Fruit fly (Drosophila melanogaster) whole organism, embryonic: ENCODE results near the gene FeCH.

ENCODE experiments used
- Abd-B ChIP-seq: fragments of 200-800 bp; sonication (Bioruptor generic); optimal IDR thresholded peaks from 2 replicates; lab custom pipeline; 2018; ENCODE audit warnings: missing biosample characterization, mild to moderate bottlenecking, missing genetic modification characterization, moderate library complexity
- Antp ChIP-seq: fragments of 200-800 bp; sonication (Bioruptor generic); optimal IDR thresholded peaks from 3 replicates; lab custom pipeline; 2016; ENCODE audit warnings: missing biosample characterization, missing genetic modification characterization
- CG10654 ChIP-seq: fragments of 200-800 bp; sonication (Bioruptor generic); optimal IDR thresholded peaks from 2 replicates; lab custom pipeline; 2016; ENCODE audit warnings: missing biosample characterization, missing genetic modification characterization
- CG11085 ChIP-seq: fragments of 200-800 bp; sonication (Bioruptor generic); IDR thresholded peaks from 2 replicates; pipeline ENCODE4 v1.3.6; 2022; ENCODE audit warnings: missing biosample characterization, missing genetic modification characterization
- CG11560 ChIP-seq: fragments of 200-800 bp; sonication (Bioruptor generic); IDR thresholded peaks from 3 replicates; pipeline ENCODE4 v1.3.6; 2022; ENCODE audit warnings: missing biosample characterization, missing genetic modification characterization
- CG12155 ChIP-seq: fragments of 200-800 bp; sonication (Bioruptor generic); optimal IDR thresholded peaks from 3 replicates; lab custom pipeline; 2016; ENCODE audit warnings: missing biosample characterization, missing genetic modification characterization
- CG12942 ChIP-seq: fragments of 200-800 bp; sonication (Bioruptor generic); optimal IDR thresholded peaks from 3 replicates; lab custom pipeline; 2016; ENCODE audit warnings: missing biosample characterization, missing genetic modification characterization
- CG13424 ChIP-seq: fragments of 200-800 bp; sonication (Bioruptor generic); optimal IDR thresholded peaks from 2 replicates; lab custom pipeline; 2019; ENCODE audit warnings: missing biosample characterization, mild to moderate bottlenecking, missing genetic modification characterization, moderate library complexity
- CG2116 ChIP-seq: fragments of 200-800 bp; sonication (Bioruptor generic); optimal IDR thresholded peaks from 3 replicates; lab custom pipeline; 2018; ENCODE audit warnings: missing biosample characterization, mild to moderate bottlenecking, missing genetic modification characterization
- CG2199 ChIP-seq: fragments of 200-800 bp; sonication (Bioruptor generic); IDR thresholded peaks from 3 replicates; pipeline ENCODE4 v1.3.6; 2022; ENCODE audit warnings: missing biosample characterization, missing genetic modification characterization
- CG34224 ChIP-seq: fragments of 200-800 bp; sonication (Bioruptor generic); IDR thresholded peaks from 3 replicates; pipeline ENCODE4 v1.3.6; 2022; ENCODE audit warnings: missing biosample characterization, missing genetic modification characterization; ENCODE audit not compliant: partially characterized antibody
- CG6683 ChIP-seq: fragments of 200-800 bp; sonication (Bioruptor generic); optimal IDR thresholded peaks from 2 replicates; lab custom pipeline; 2017; ENCODE audit warnings: missing biosample characterization, mild to moderate bottlenecking, missing genetic modification characterization, missing genetic modification reagents
- CG7372 ChIP-seq: fragments of 200-800 bp; sonication (Bioruptor generic); IDR thresholded peaks from 2 replicates; pipeline ENCODE4 v1.3.6; 2022; ENCODE audit warnings: missing biosample characterization, missing genetic modification characterization
- CG8359 ChIP-seq: fragments of 200-800 bp; sonication (Bioruptor generic); optimal IDR thresholded peaks from 2 replicates; lab custom pipeline; 2017; ENCODE audit warnings: missing biosample characterization, mild to moderate bottlenecking, missing genetic modification characterization, borderline replicate concordance
- CG8765 ChIP-seq: fragments of 200-800 bp; sonication (Bioruptor generic); IDR thresholded peaks from 2 replicates; pipeline ENCODE4 v1.3.6; 2022; ENCODE audit warnings: missing biosample characterization, missing genetic modification characterization
- CG9797 ChIP-seq: fragments of 200-800 bp; sonication (Bioruptor generic); optimal IDR thresholded peaks from 3 replicates; lab custom pipeline; 2018; ENCODE audit warnings: missing biosample characterization, mild to moderate bottlenecking, missing genetic modification characterization
- CTCF ChIP-seq: fragments of 200-800 bp; sonication (Bioruptor generic); optimal IDR thresholded peaks from 2 replicates; lab custom pipeline; 2017; ENCODE audit warnings: missing biosample characterization, mild to moderate bottlenecking, missing genetic modification characterization, moderate library complexity
- Dp ChIP-seq: fragments of 200-800 bp; sonication (Bioruptor generic); optimal IDR thresholded peaks from 2 replicates; lab custom pipeline; 2018; ENCODE audit warnings: missing biosample characterization, mild to moderate bottlenecking, missing genetic modification characterization, moderate library complexity
- E2f2 ChIP-seq: fragments of 200-800 bp; sonication (Bioruptor generic); IDR thresholded peaks from 2 replicates; pipeline ENCODE4 v1.3.6; 2022; ENCODE audit warnings: missing biosample characterization, missing genetic modification characterization
- Elba2 ChIP-seq: fragments of 200-800 bp; sonication (Bioruptor generic); optimal IDR thresholded peaks from 3 replicates; lab custom pipeline; 2016; ENCODE audit warnings: missing biosample characterization, missing genetic modification characterization
- Ets65A ChIP-seq: fragments of 200-800 bp; sonication (Bioruptor generic); peaks from one replicate; lab custom pipeline; 2016; ENCODE audit warnings: missing biosample characterization, missing genetic modification characterization
- Gug ChIP-seq: fragments of 200-800 bp; sonication (Bioruptor generic); IDR thresholded peaks from 4 replicates; pipeline ENCODE4 v1.3.6; 2022; ENCODE audit warnings: missing biosample characterization, missing genetic modification characterization
- Med ChIP-seq: fragments of 200-800 bp; sonication (Bioruptor generic); peaks from one replicate; lab custom pipeline; 2016; ENCODE audit warnings: missing biosample characterization, missing genetic modification characterization, mild to moderate bottlenecking, inconsistent platforms, moderate library complexity
- NC2β ChIP-seq: fragments of 200-800 bp; sonication (Bioruptor generic); optimal IDR thresholded peaks from 2 replicates; lab custom pipeline; 2016; ENCODE audit warnings: missing biosample characterization, missing genetic modification characterization
- Opbp ChIP-seq: fragments of 200-800 bp; sonication (Bioruptor generic); IDR thresholded peaks from 3 replicates; pipeline ENCODE4 v1.3.6; 2022; ENCODE audit warnings: missing biosample characterization, missing genetic modification characterization; ENCODE audit not compliant: partially characterized antibody
- Ravus ChIP-seq: fragments of 200-800 bp; sonication (Bioruptor generic); IDR thresholded peaks from 2 replicates; pipeline ENCODE4 v1.3.6; 2022; ENCODE audit warnings: missing biosample characterization, missing genetic modification characterization
- Sry-β ChIP-seq: fragments of 200-800 bp; sonication (Bioruptor generic); optimal IDR thresholded peaks from 2 replicates; lab custom pipeline; 2018; ENCODE audit warnings: missing biosample characterization, mild to moderate bottlenecking, missing genetic modification characterization, moderate library complexity
- Sry-δ ChIP-seq: fragments of 200-800 bp; sonication (Bioruptor generic); optimal IDR thresholded peaks from 2 replicates; lab custom pipeline; 2016; ENCODE audit warnings: missing biosample characterization, missing genetic modification characterization
- Trl ChIP-seq, 3 experiments: fragments of >200 bp in 2 of 3; fragments of 200-800 bp in 1 of 3; sonication (Bioruptor generic) in 1 of 3; optimal IDR thresholded peaks; 2 replicates in 1 of 3; 3 replicates in 2 of 3; lab custom pipeline; 2016 to 2017; ENCODE audit warnings: missing biosample characterization in 1 of 3, missing genetic modification characterization in 1 of 3
- ac ChIP-seq: fragments of 200-800 bp; sonication (Bioruptor generic); optimal IDR thresholded peaks from 3 replicates; lab custom pipeline; 2017; ENCODE audit warnings: missing biosample characterization, mild to moderate bottlenecking, missing genetic modification characterization
- cg ChIP-seq: fragments of 200-800 bp; sonication (Bioruptor generic); optimal IDR thresholded peaks from 3 replicates; lab custom pipeline; 2019; ENCODE audit warnings: missing biosample characterization, mild to moderate bottlenecking, missing genetic modification characterization, moderate library complexity
- da ChIP-seq: fragments of 200-800 bp; sonication (Bioruptor generic); optimal IDR thresholded peaks from 2 replicates; lab custom pipeline; 2016; ENCODE audit warnings: missing biosample characterization, missing genetic modification characterization
- exex ChIP-seq: fragments of 200-800 bp; sonication (Bioruptor generic); optimal IDR thresholded peaks from 4 replicates; lab custom pipeline; 2018; ENCODE audit warnings: missing biosample characterization, mild to moderate bottlenecking, missing genetic modification characterization, moderate library complexity
- fru ChIP-seq: fragments of >200 bp; optimal IDR thresholded peaks from 2 replicates; lab custom pipeline; 2017
- gce ChIP-seq: fragments of 200-800 bp; sonication (Bioruptor generic); IDR thresholded peaks from 3 replicates; pipeline ENCODE4 v1.3.6; 2022; ENCODE audit warnings: missing biosample characterization, missing genetic modification characterization
- ham ChIP-seq: fragments of 200-800 bp; sonication (Bioruptor generic); IDR thresholded peaks from 2 replicates; pipeline ENCODE4 v1.3.6; 2022; ENCODE audit warnings: missing biosample characterization, missing genetic modification characterization
- her ChIP-seq: fragments of 200-800 bp; sonication (Bioruptor generic); optimal IDR thresholded peaks from 2 replicates; lab custom pipeline; 2016; ENCODE audit warnings: missing biosample characterization, missing genetic modification characterization
- hkb ChIP-seq, 2 experiments: fragments of 200-800 bp in 1 of 2; fragments of >200 bp in 1 of 2; sonication (Bioruptor generic) in 1 of 2; IDR thresholded peaks in 1 of 2; optimal IDR thresholded peaks in 1 of 2; 2 replicates each; pipeline versions ENCODE4 v1.3.6 to Lab custom; 2017 to 2022; ENCODE audit warnings: missing biosample characterization in 1 of 2, missing genetic modification characterization in 1 of 2
- ind ChIP-seq: fragments of 200-800 bp; sonication (Bioruptor generic); optimal IDR thresholded peaks from 3 replicates; lab custom pipeline; 2016; ENCODE audit warnings: missing biosample characterization, missing genetic modification characterization
- jigr1 ChIP-seq: fragments of 200-800 bp; sonication (Bioruptor generic); IDR thresholded peaks from 3 replicates; pipeline ENCODE4 v1.3.6; 2022; ENCODE audit warnings: missing biosample characterization, missing genetic modification characterization
- kah ChIP-seq: fragments of 200-800 bp; sonication (Bioruptor generic); optimal IDR thresholded peaks from 2 replicates; lab custom pipeline; 2018; ENCODE audit warnings: missing biosample characterization, mild to moderate bottlenecking, missing genetic modification characterization
- ken ChIP-seq: fragments of 200-800 bp; sonication (Bioruptor generic); IDR thresholded peaks from 3 replicates; pipeline ENCODE4 v1.3.6; 2022; ENCODE audit warnings: missing biosample characterization, missing genetic modification characterization
- nerfin-1 ChIP-seq: fragments of 200-800 bp; sonication (Bioruptor generic); optimal IDR thresholded peaks from 3 replicates; lab custom pipeline; 2019; ENCODE audit warnings: missing biosample characterization, mild to moderate bottlenecking, missing genetic modification characterization, moderate library complexity
- nom ChIP-seq: fragments of 200-800 bp; sonication (Bioruptor generic); optimal IDR thresholded peaks from 2 replicates; lab custom pipeline; 2017; ENCODE audit warnings: missing biosample characterization, missing genetic modification characterization, mild to moderate bottlenecking, moderate library complexity, missing genetic modification reagents
- peb ChIP-seq: fragments of 200-800 bp; sonication (Bioruptor generic); IDR thresholded peaks from 2 replicates; pipeline ENCODE4 v1.3.6; 2022; ENCODE audit warnings: missing biosample characterization, missing genetic modification characterization
- pzg ChIP-seq: fragments of 200-800 bp; sonication (Bioruptor generic); optimal IDR thresholded peaks from 3 replicates; lab custom pipeline; 2018; ENCODE audit warnings: missing biosample characterization, mild to moderate bottlenecking, missing genetic modification characterization, moderate library complexity
- sens-2 ChIP-seq: fragments of 200-800 bp; sonication (Bioruptor generic); IDR thresholded peaks from 2 replicates; pipeline ENCODE4 v1.3.6; 2022; ENCODE audit warnings: missing biosample characterization, missing genetic modification characterization
- sug ChIP-seq: fragments of 200-800 bp; optimal IDR thresholded peaks from 2 replicates; lab custom pipeline; 2019; ENCODE audit warnings: missing biosample characterization, mild to moderate bottlenecking, missing genetic modification characterization, moderate library complexity
- tio ChIP-seq: fragments of 200-800 bp; sonication (Bioruptor generic); optimal IDR thresholded peaks from 2 replicates; lab custom pipeline; 2017; ENCODE audit warnings: missing biosample characterization, missing genetic modification characterization, inconsistent platforms
- tll ChIP-seq, 2 experiments: fragments of 200-800 bp in 1 of 2; fragments of >200 bp in 1 of 2; sonication (Bioruptor generic) in 1 of 2; optimal IDR thresholded peaks; 2 replicates each; lab custom pipeline; 2017 to 2019; ENCODE audit warnings: missing biosample characterization in 2 of 2, missing genetic modification characterization in 2 of 2, mild to moderate bottlenecking in 1 of 2, moderate library complexity in 1 of 2
- toy ChIP-seq: fragments of 200-800 bp; sonication (Bioruptor generic); IDR thresholded peaks from 2 replicates; pipeline ENCODE4 v1.3.6; 2022; ENCODE audit warnings: missing biosample characterization, missing genetic modification characterization
- zfh1 ChIP-seq: fragments of 200-800 bp; sonication (Bioruptor generic); IDR thresholded peaks from 3 replicates; pipeline ENCODE4 v1.3.6; 2022; ENCODE audit warnings: missing biosample characterization, missing genetic modification characterization

The FeCH gene

DNA sequence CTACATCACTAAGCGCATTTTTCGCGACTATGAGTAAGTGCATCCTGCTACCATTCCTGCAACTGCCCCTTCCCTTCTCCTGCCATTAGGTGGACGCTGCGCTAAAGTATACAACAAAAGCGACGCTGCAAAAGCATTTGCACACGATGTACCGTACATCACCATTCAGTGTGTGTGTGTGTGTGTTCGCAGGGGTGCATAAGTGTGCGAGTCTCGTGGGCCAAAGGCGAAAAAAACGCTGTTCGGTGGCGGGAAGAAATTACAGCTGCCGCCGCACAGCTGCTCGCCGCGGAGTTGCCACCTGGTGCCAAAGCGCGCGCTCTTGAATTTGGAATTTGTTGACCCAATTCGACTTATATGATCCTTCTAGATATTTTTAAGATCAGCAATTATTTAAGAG lies 17.6 kb downstream of the FeCH start (continued):
- no peak for TF ChIP-seq Antp (GFP tag; lab: Kevin White, UChicago)
- no peak for TF ChIP-seq CG13424 (tag; lab: Kevin White, UChicago)
- TF ChIP-seq sens-2 (GFP tag; lab: Robert Waterston, UW): no peak
- TF ChIP-seq ac: peak; percentile 81
- no peak for TF ChIP-seq kah (GFP tag; lab: Kevin White, UChicago)
- TF ChIP-seq ham: no peak
- TF ChIP-seq NC2β (GFP tag; lab: Kevin White, UChicago): no peak
- TF ChIP-seq jigr1 (GFP tag; lab: Robert Waterston, UW): no peak
- peak; percentile 72 for TF ChIP-seq Sry-β (GFP tag; lab: Kevin White, UChicago)
- TF ChIP-seq Ets65A: no peak
- peak; percentile 28 for TF ChIP-seq CG9797
- TF ChIP-seq nom (GFP tag; lab: Kevin White, UChicago): no peak
- no peak for TF ChIP-seq exex
- TF ChIP-seq Med (GFP tag; lab: Kevin White, UChicago): peak; percentile 89
- no peak for TF ChIP-seq ken (GFP tag; lab: Robert Waterston, UW)
- TF ChIP-seq CG12155: no peak
- TF ChIP-seq cg (GFP tag; lab: Kevin White, UChicago): peak; percentile 95
- TF ChIP-seq Sry-δ (GFP tag; lab: Kevin White, UChicago): peak; percentile 16
- no peak for TF ChIP-seq Elba2 (GFP tag; lab: Kevin White, UChicago)
- TF ChIP-seq nerfin-1: peak; percentile 82
- peak; percentile 95 for TF ChIP-seq Dp (GFP tag; lab: Kevin White, UChicago)
- 0 out of 3 replicates have a peak, but pooled peaks have one; percentile 10 for TF ChIP-seq zfh1 (GFP tag; lab: Robert Waterston, UW)
- no peak for TF ChIP-seq CG8359
- TF ChIP-seq CG12942: no peak
- TF ChIP-seq peb (GFP tag; lab: Robert Waterston, UW): no peak
- TF ChIP-seq CG7372: no peak
- peak; percentile 77 for TF ChIP-seq pzg (GFP tag; lab: Kevin White, UChicago)
- no peak for TF ChIP-seq tll (GFP tag; optimal IDR thresholded peaks at IDR 0.05; lab: Kevin White, UChicago)
- TF ChIP-seq CG11085 (GFP tag; lab: Robert Waterston, UW): no peak
- no peak for TF ChIP-seq Abd-B
- TF ChIP-seq CG6683 (GFP tag; lab: Kevin White, UChicago): no peak
- TF ChIP-seq da (GFP tag; lab: Kevin White, UChicago): peak; percentile 70
- TF ChIP-seq CG2116 (GFP tag; lab: Kevin White, UChicago): peak; percentile 39
- peak; percentile 23; the same call in 1 of the 3 replicates for TF ChIP-seq CG34224 (GFP tag; lab: Robert Waterston, UW)
- no peak for TF ChIP-seq hkb (optimal IDR thresholded peaks at IDR 0.05; lab: Kevin White, UChicago)
- no peak for TF ChIP-seq hkb (GFP tag; IDR thresholded peaks at IDR 0.05; lab: Robert Waterston, UW)
- TF ChIP-seq Ravus (GFP tag; lab: Robert Waterston, UW): no peak
- TF ChIP-seq E2f2: peak; percentile 97
- TF ChIP-seq ind (GFP tag; lab: Kevin White, UChicago): no peak
- no peak for TF ChIP-seq CG11560 (tag; lab: Robert Waterston, UW)
- TF ChIP-seq Trl (optimal IDR thresholded peaks at IDR 0.05; lab: Kevin White, UChicago): no peak
- TF ChIP-seq Trl (GFP tag; optimal IDR thresholded peaks at IDR 0.05; lab: Kevin White, UChicago): no peak
- no peak for TF ChIP-seq tio (GFP tag; lab: Kevin White, UChicago)
- no peak for TF ChIP-seq toy (GFP tag; lab: Robert Waterston, UW)
- TF ChIP-seq her (GFP tag; lab: Kevin White, UChicago): peak; percentile 7
- TF ChIP-seq fru: no peak
- peak; percentile 66 for TF ChIP-seq CTCF (GFP tag; lab: Kevin White, UChicago)
- no peak for TF ChIP-seq Gug (GFP tag; lab: Robert Waterston, UW)
- TF ChIP-seq CG10654 (GFP tag; lab: Kevin White, UChicago): no peak
- no peak for TF ChIP-seq gce
- no peak for TF ChIP-seq CG8765 (GFP tag; lab: Robert Waterston, UW)
- no peak for TF ChIP-seq CG2199 (GFP tag; lab: Robert Waterston, UW)
- TF ChIP-seq sug (tag; lab: Kevin White, UChicago): peak; percentile 96
- TF ChIP-seq Opbp (GFP tag; lab: Robert Waterston, UW): 0 out of 3 replicates have a peak, but pooled peaks have one; percentile 13
